Worm (Caenorhabditis elegans) whole organism, mixed stage, embryonic: ENCODE results near the gene F01E11.20.

Experiments
- bed-3 ChIP-seq: fragments of 200-800 bp; sonication (Bioruptor generic); optimal IDR thresholded peaks from 3 replicates; lab custom pipeline; 2018; ENCODE audit warnings: mild to moderate bottlenecking, missing genetic modification characterization, moderate library complexity, missing compliant biosample characterization
- ceh-39 ChIP-seq: fragments of 150-350 bp; optimal IDR thresholded peaks from 2 replicates; lab custom pipeline; 2014; ENCODE audit warnings: missing biosample characterization, missing genetic modification characterization
- ceh-43 ChIP-seq: fragments of 200-800 bp; sonication (Bioruptor generic); optimal IDR thresholded peaks from 2 replicates; lab custom pipeline; 2018; ENCODE audit warnings: mild to moderate bottlenecking, missing genetic modification characterization, moderate library complexity, missing compliant biosample characterization
- ceh-83 ChIP-seq: fragments of 200-800 bp; sonication (Bioruptor generic); optimal IDR thresholded peaks from 2 replicates; lab custom pipeline; 2018; ENCODE audit warnings: mild to moderate bottlenecking, missing genetic modification characterization, missing compliant biosample characterization
- ces-1 ChIP-seq: fragments of 150-350 bp; optimal IDR thresholded peaks from 2 replicates; lab custom pipeline; 2014; ENCODE audit warnings: missing biosample characterization, missing genetic modification reagents, missing genetic modification characterization
- cnd-1 ChIP-seq: fragments of 200-800 bp; sonication (Bioruptor generic); optimal IDR thresholded peaks from 2 replicates; lab custom pipeline; 2018; ENCODE audit warnings: mild to moderate bottlenecking, missing genetic modification characterization, missing compliant biosample characterization
- drap-1 ChIP-seq: fragments of 200-800 bp; sonication (Bioruptor generic); optimal IDR thresholded peaks from 3 replicates; lab custom pipeline; 2018; ENCODE audit warnings: mild to moderate bottlenecking, missing genetic modification characterization, missing compliant biosample characterization
- elt-1 ChIP-seq: sonication (generic microtip); optimal IDR thresholded peaks from 2 replicates; lab custom pipeline; 2017; ENCODE audit warnings: missing genetic modification characterization, mild to moderate bottlenecking, missing compliant biosample characterization, antibody characterized with exemption, moderate library complexity, borderline replicate concordance; ENCODE audit not compliant: insufficient read depth
- flh-1 ChIP-seq: fragments of 200-800 bp; sonication (Bioruptor generic); optimal IDR thresholded peaks from 2 replicates; lab custom pipeline; 2018; ENCODE audit warnings: mild to moderate bottlenecking, missing genetic modification characterization, moderate library complexity, missing compliant biosample characterization
- ham-2 ChIP-seq: fragments of 200-800 bp; sonication (Bioruptor generic); optimal IDR thresholded peaks from 2 replicates; lab custom pipeline; 2018; ENCODE audit warnings: mild to moderate bottlenecking, missing genetic modification characterization, missing compliant biosample characterization
- lin-13 ChIP-seq: fragments of 150-350 bp; optimal IDR thresholded peaks from 2 replicates; lab custom pipeline; 2014; ENCODE audit warnings: missing biosample characterization, missing genetic modification characterization
- lin-32 ChIP-seq: fragments of 200-800 bp; sonication (Bioruptor generic); optimal IDR thresholded peaks from 2 replicates; lab custom pipeline; 2018; ENCODE audit warnings: mild to moderate bottlenecking, missing genetic modification characterization, missing compliant biosample characterization
- lsy-2 ChIP-seq: fragments of 150-350 bp; optimal IDR thresholded peaks from 2 replicates; lab custom pipeline; 2014; ENCODE audit warnings: missing biosample characterization, missing genetic modification characterization
- mep-1 ChIP-seq: fragments of 150-350 bp; optimal IDR thresholded peaks from 2 replicates; lab custom pipeline; 2017; ENCODE audit warnings: missing biosample characterization, missing genetic modification reagents, missing genetic modification characterization, inconsistent platforms
- nhr-12 ChIP-seq: fragments of 150-350 bp; optimal IDR thresholded peaks from 2 replicates; lab custom pipeline; 2014; ENCODE audit warnings: missing biosample characterization, missing genetic modification characterization
- nhr-2 ChIP-seq: fragments of 150-350 bp; optimal IDR thresholded peaks from 2 replicates; lab custom pipeline; 2014; ENCODE audit warnings: missing biosample characterization, missing genetic modification characterization
- nhr-237 ChIP-seq: fragments of 150-350 bp; optimal IDR thresholded peaks from 2 replicates; lab custom pipeline; 2014; ENCODE audit warnings: missing biosample characterization, missing genetic modification characterization
- nhr-76 ChIP-seq: sonication (generic microtip); optimal IDR thresholded peaks from 2 replicates; lab custom pipeline; 2017; ENCODE audit warnings: missing biosample characterization, missing genetic modification characterization
- pha-4 ChIP-seq: fragments of 150-350 bp; optimal IDR thresholded peaks from 2 replicates; lab custom pipeline; 2018; ENCODE audit warnings: missing biosample characterization, missing genetic modification reagents, missing genetic modification characterization
- sem-2 ChIP-seq: fragments of 200-800 bp; sonication (Bioruptor generic); optimal IDR thresholded peaks from 2 replicates; lab custom pipeline; 2018; ENCODE audit warnings: mild to moderate bottlenecking, missing genetic modification characterization, missing compliant biosample characterization
- snpc-4 ChIP-seq: fragments of 150-350 bp; optimal IDR thresholded peaks from 2 replicates; lab custom pipeline; 2014; ENCODE audit warnings: missing biosample characterization, missing genetic modification characterization
- sptf-1 ChIP-seq: sonication (generic microtip); optimal IDR thresholded peaks from 2 replicates; lab custom pipeline; 2017; ENCODE audit warnings: mild to moderate bottlenecking, missing genetic modification characterization, moderate library complexity, missing compliant biosample characterization
- tbx-8 ChIP-seq: fragments of 200-800 bp; sonication (Bioruptor generic); optimal IDR thresholded peaks from 2 replicates; lab custom pipeline; 2018; ENCODE audit warnings: mild to moderate bottlenecking, missing genetic modification characterization, moderate library complexity, missing compliant biosample characterization
- unc-120 ChIP-seq: sonication (generic microtip); optimal IDR thresholded peaks from 2 replicates; lab custom pipeline; 2017; ENCODE audit warnings: missing genetic modification characterization, missing compliant biosample characterization; ENCODE audit not compliant: poor library complexity, severe bottlenecking
- unc-39 ChIP-seq: fragments of 150-350 bp; optimal IDR thresholded peaks from 2 replicates; lab custom pipeline; 2014; ENCODE audit warnings: missing biosample characterization, missing genetic modification characterization
- unc-62 ChIP-seq: fragments of 150-350 bp; optimal IDR thresholded peaks from 2 replicates; lab custom pipeline; 2014; ENCODE audit warnings: missing biosample characterization, missing genetic modification reagents, missing genetic modification characterization
- zip-8 ChIP-seq: fragments of 150-350 bp; optimal IDR thresholded peaks from 2 replicates; lab custom pipeline; 2014; ENCODE audit warnings: missing biosample characterization, missing genetic modification characterization
- ztf-11 ChIP-seq: fragments of 150-350 bp; optimal IDR thresholded peaks from 2 replicates; lab custom pipeline; 2014; ENCODE audit warnings: missing biosample characterization, missing genetic modification characterization

The F01E11.20 gene

ce11 chrX:7019733-7020132 is 23.4 kb upstream of the F01E11.20 start, which contains the start of gene cah-5:
cah-5 (plus strand) TSS chrX:7020033.
- TF ChIP-seq pha-4 (tag; lab: Kevin White, UChicago) = no peak
- peak; percentile 26 for TF ChIP-seq ces-1

ce11 chrX:7005919-7006318 is 9.6 kb upstream of the F01E11.20 start:
- no peak for TF ChIP-seq flh-1 (GFP tag; lab: Kevin White, UChicago)
- TF ChIP-seq unc-62 = no peak
- TF ChIP-seq ham-2 = no peak

- TF ChIP-seq unc-39 (tag; lab: Kevin White, UChicago) = no peak
- no peak for TF ChIP-seq ham-2
- no peak for TF ChIP-seq lin-13 (tag; lab: Kevin White, UChicago)
- no peak for TF ChIP-seq cnd-1
- TF ChIP-seq snpc-4 (tag; lab: Kevin White, UChicago) = no peak
- TF ChIP-seq flh-1 (GFP tag; lab: Kevin White, UChicago) = no peak
- no peak for TF ChIP-seq tbx-8 (GFP tag; lab: Kevin White, UChicago)
- TF ChIP-seq ceh-43 (GFP tag; lab: Kevin White, UChicago) = no peak
- no peak for TF ChIP-seq lin-32 (GFP tag; lab: Kevin White, UChicago)
- no peak for TF ChIP-seq nhr-76 (tag; lab: Kevin White, UChicago)
- no peak for TF ChIP-seq sem-2 (GFP tag; lab: Kevin White, UChicago)
- TF ChIP-seq zip-8 (tag; lab: Kevin White, UChicago) = no peak
- no peak for TF ChIP-seq nhr-237 (tag; lab: Kevin White, UChicago)
- TF ChIP-seq ces-1 = no peak
- no peak for TF ChIP-seq pha-4 (tag; lab: Kevin White, UChicago)
- TF ChIP-seq nhr-2 (tag; lab: Kevin White, UChicago) = no peak
- no peak for TF ChIP-seq mep-1 (tag; lab: Kevin White, UChicago)
- no peak for TF ChIP-seq drap-1 (GFP tag; lab: Kevin White, UChicago)
- TF ChIP-seq, all 35 proteins: peak for 0
Observed at ce11 chrX:7005475-7005874, 9.1 kb upstream of the F01E11.20 start, which contains the start of gene tyra-2. tyra-2 (minus strand) TSS chrX:7005575.

DNA sequence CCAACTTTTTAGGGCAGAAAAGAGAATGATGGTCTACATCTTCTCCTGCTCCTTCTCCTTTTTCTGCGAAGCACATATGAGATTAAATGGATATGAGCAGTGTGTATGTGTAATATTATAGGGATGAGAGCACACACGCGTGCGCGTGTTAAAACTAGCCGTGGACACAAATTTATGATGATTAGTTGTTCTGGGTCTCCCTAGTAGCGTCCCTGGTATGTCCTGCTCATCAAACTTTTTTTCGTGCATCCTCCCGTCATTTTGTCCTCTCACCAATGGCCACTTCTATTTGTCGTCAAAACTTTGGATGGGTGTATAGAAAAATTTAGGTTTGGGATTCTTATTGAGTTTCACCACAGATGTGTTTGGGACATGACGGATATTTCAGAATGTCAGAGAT is 5.6 kb upstream of the F01E11.20 start:
- no peak for TF ChIP-seq ceh-39 (tag; lab: Kevin White, UChicago)
- TF ChIP-seq unc-62 = no peak
- peak; percentile 15 for TF ChIP-seq ces-1

- TF ChIP-seq zip-8 (tag; lab: Kevin White, UChicago) = no peak
- no peak for TF ChIP-seq unc-120 (tag; lab: Kevin White, UChicago)
- TF ChIP-seq sptf-1 (tag; lab: Kevin White, UChicago) = no peak
- TF ChIP-seq pha-4 (tag; lab: Kevin White, UChicago) = no peak
- no peak for TF ChIP-seq ztf-11 (tag; lab: Kevin White, UChicago)
- no peak for TF ChIP-seq nhr-237 (tag; lab: Kevin White, UChicago)
- no peak for TF ChIP-seq elt-1 (tag; lab: Kevin White, UChicago)
- TF ChIP-seq lsy-2 (tag; lab: Kevin White, UChicago) = no peak
- no peak for TF ChIP-seq ceh-83 (GFP tag; lab: Kevin White, UChicago)
- no peak for TF ChIP-seq nhr-12 (tag; lab: Kevin White, UChicago)
- no peak for TF ChIP-seq ham-2
- TF ChIP-seq mep-1 (tag; lab: Kevin White, UChicago) = no peak
- TF ChIP-seq lin-32 (GFP tag; lab: Kevin White, UChicago) = no peak
- TF ChIP-seq unc-39 (tag; lab: Kevin White, UChicago) = no peak
- TF ChIP-seq bed-3 (GFP tag; lab: Kevin White, UChicago) = no peak
- no peak for TF ChIP-seq nhr-2 (tag; lab: Kevin White, UChicago)
- TF ChIP-seq flh-1 (GFP tag; lab: Kevin White, UChicago) = no peak
Observed at ce11 chrX:6991427-6991826, 4.9 kb downstream of the F01E11.20 start, which contains the start of gene ugt-57. ugt-57 (plus strand) TSS chrX:6991727.

DNA sequence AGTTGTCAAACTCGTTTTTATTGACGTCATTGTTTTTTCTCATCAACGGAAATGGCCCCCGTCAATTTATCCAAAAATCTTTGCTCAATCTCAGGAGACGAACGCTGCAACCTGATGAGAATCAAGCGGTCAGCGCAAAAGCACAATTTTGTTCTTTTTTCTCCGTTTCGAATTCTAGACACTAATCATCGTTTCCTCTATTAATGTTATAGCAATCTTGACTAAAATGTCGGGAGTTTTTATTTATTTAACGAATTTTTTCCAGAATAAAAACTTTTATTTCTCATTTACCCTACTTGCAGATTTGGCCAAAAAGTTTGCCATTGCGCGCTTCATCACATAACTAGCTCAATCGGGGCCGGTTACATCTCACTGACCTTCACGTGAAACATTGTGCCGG is 7.0 kb downstream of the F01E11.20 start, which contains the start of gene F01E11.18:
Gene F01E11.18, plus strand, starts transcription at position 301 of the 400 bp plus-strand sequence.
- TF ChIP-seq unc-62 (no peak), unc-39 (tag; lab: Kevin White, UChicago) (no peak), ceh-83 (GFP tag; lab: Kevin White, UChicago) (no peak)
